Worm (Caenorhabditis elegans) whole organism, late embryonic: ENCODE data around the gene fbxb-108.

Source experiments
- C38D4.7 ChIP-seq: fragments of 200-800 bp; sonication (Bioruptor generic); optimal IDR thresholded peaks from 2 replicates; lab custom pipeline; 2018; ENCODE audit warnings: mild to moderate bottlenecking, missing genetic modification characterization, moderate library complexity, missing compliant biosample characterization
- F13H6.1 ChIP-seq: sonication (generic microtip); optimal IDR thresholded peaks from 2 replicates; lab custom pipeline; 2016; ENCODE audit warnings: missing genetic modification characterization, missing compliant biosample characterization
- T23F11.4 ChIP-seq: fragments of 200-800 bp; sonication (Bioruptor generic); optimal IDR thresholded peaks from 2 replicates; lab custom pipeline; 2018; ENCODE audit warnings: mild to moderate bottlenecking, missing genetic modification characterization, missing compliant biosample characterization
- ceh-14 ChIP-seq: sonication (generic microtip); optimal IDR thresholded peaks from 2 replicates; lab custom pipeline; 2016; ENCODE audit warnings: missing genotype, missing genetic modification characterization, missing compliant biosample characterization
- ceh-18 ChIP-seq: sonication (generic microtip); optimal IDR thresholded peaks from 2 replicates; lab custom pipeline; 2016; ENCODE audit warnings: missing genetic modification characterization, missing compliant biosample characterization
- ceh-19 ChIP-seq: fragments of 200-800 bp; sonication (Bioruptor generic); optimal IDR thresholded peaks from 2 replicates; lab custom pipeline; 2018; ENCODE audit warnings: mild to moderate bottlenecking, missing genetic modification characterization, missing compliant biosample characterization
- ceh-30 ChIP-seq: fragments of 150-350 bp; optimal IDR thresholded peaks from 2 replicates; lab custom pipeline; 2014; ENCODE audit warnings: missing biosample characterization, missing genetic modification characterization
- ceh-45 ChIP-seq: fragments of 200-800 bp; sonication (Bioruptor generic); IDR thresholded peaks from 2 replicates; pipeline ENCODE4 v1.3.6; 2022; ENCODE audit warnings: missing genetic modification reagents, missing genetic modification characterization, missing compliant biosample characterization
- ceh-48 ChIP-seq: sonication (generic microtip); optimal IDR thresholded peaks from 2 replicates; lab custom pipeline; 2016; ENCODE audit warnings: missing genetic modification characterization, inconsistent platforms, missing compliant biosample characterization
- ceh-6 ChIP-seq: fragments of 200-800 bp; sonication (Bioruptor generic); optimal IDR thresholded peaks from 2 replicates; lab custom pipeline; 2018; ENCODE audit warnings: mild to moderate bottlenecking, missing genetic modification characterization, missing compliant biosample characterization
- che-1 ChIP-seq: sonication (generic microtip); optimal IDR thresholded peaks from 2 replicates; lab custom pipeline; 2016; ENCODE audit warnings: mild to moderate bottlenecking, missing genetic modification characterization, missing compliant biosample characterization
- dmd-4 ChIP-seq: sonication (generic microtip); optimal IDR thresholded peaks from 2 replicates; lab custom pipeline; 2016; ENCODE audit warnings: borderline replicate concordance, missing genetic modification characterization, missing compliant biosample characterization
- ets-4 ChIP-seq: sonication (generic microtip); optimal IDR thresholded peaks from 2 replicates; lab custom pipeline; 2016; ENCODE audit warnings: missing genetic modification characterization, missing compliant biosample characterization
- fkh-10 ChIP-seq: fragments of 150-350 bp; optimal IDR thresholded peaks from 2 replicates; lab custom pipeline; 2014; ENCODE audit warnings: missing biosample characterization, missing genetic modification reagents, missing genetic modification characterization
- fkh-6 ChIP-seq: sonication (generic microtip); optimal IDR thresholded peaks from 2 replicates; lab custom pipeline; 2016; ENCODE audit warnings: missing genetic modification characterization, missing compliant biosample characterization
- nfya-1 ChIP-seq: sonication (generic microtip); optimal IDR thresholded peaks from 2 replicates; lab custom pipeline; 2017; ENCODE audit warnings: missing genetic modification characterization, mild to moderate bottlenecking, missing compliant biosample characterization, antibody characterized with exemption, moderate library complexity
- nhr-11 ChIP-seq: fragments of 150-350 bp; optimal IDR thresholded peaks from 2 replicates; lab custom pipeline; 2014; ENCODE audit warnings: missing biosample characterization, missing genetic modification characterization
- npax-4 ChIP-seq: sonication (generic microtip); optimal IDR thresholded peaks from 2 replicates; lab custom pipeline; 2016; ENCODE audit warnings: missing genetic modification characterization, missing compliant biosample characterization
- odd-2 ChIP-seq: sonication (generic microtip); optimal IDR thresholded peaks from 2 replicates; lab custom pipeline; 2017; ENCODE audit warnings: antibody characterized with exemption, mild to moderate bottlenecking, missing genetic modification characterization, missing compliant biosample characterization
- pag-3 ChIP-seq: sonication (generic microtip); optimal IDR thresholded peaks from 2 replicates; lab custom pipeline; 2016; ENCODE audit warnings: missing compliant biosample characterization, missing genetic modification characterization, borderline replicate concordance
- pat-9 ChIP-seq: fragments of 200-800 bp; sonication (Bioruptor generic); optimal IDR thresholded peaks from 2 replicates; lab custom pipeline; 2018; ENCODE audit warnings: mild to moderate bottlenecking, missing genetic modification characterization, moderate library complexity, missing compliant biosample characterization
- pax-1 ChIP-seq: fragments of 150-350 bp; optimal IDR thresholded peaks from 2 replicates; lab custom pipeline; 2014; ENCODE audit warnings: missing biosample characterization, missing genetic modification characterization
- pros-1 ChIP-seq: fragments of 150-350 bp; optimal IDR thresholded peaks from 2 replicates; lab custom pipeline; 2014; ENCODE audit warnings: missing biosample characterization, missing genetic modification reagents, missing genetic modification characterization
- ref-2 ChIP-seq: sonication (generic microtip); optimal IDR thresholded peaks from 2 replicates; lab custom pipeline; 2016; ENCODE audit warnings: missing genetic modification characterization, missing compliant biosample characterization
- sox-2 ChIP-seq: fragments of 200-800 bp; sonication (Bioruptor generic); IDR thresholded peaks from 2 replicates; pipeline ENCODE4 v1.3.6; 2022; ENCODE audit warnings: missing genetic modification reagents, missing genetic modification characterization, missing compliant biosample characterization
- sox-4 ChIP-seq: sonication (generic microtip); optimal IDR thresholded peaks from 2 replicates; lab custom pipeline; 2017; ENCODE audit warnings: mild to moderate bottlenecking, missing genetic modification characterization, inconsistent platforms, missing compliant biosample characterization
- syd-9 ChIP-seq: sonication (generic microtip); optimal IDR thresholded peaks from 2 replicates; lab custom pipeline; 2016; ENCODE audit warnings: mild to moderate bottlenecking, missing genetic modification characterization, moderate library complexity, missing compliant biosample characterization
- tbx-2 ChIP-seq: sonication (generic microtip); optimal IDR thresholded peaks from 2 replicates; lab custom pipeline; 2016; ENCODE audit warnings: missing genetic modification characterization, missing compliant biosample characterization
- tbx-7 ChIP-seq: sonication (generic microtip); optimal IDR thresholded peaks from 2 replicates; lab custom pipeline; 2016; ENCODE audit warnings: missing genotype, missing genetic modification characterization, missing compliant biosample characterization
- unc-3 ChIP-seq, 2 experiments: fragments of 200-800 bp in 1 of 2; sonication (Bioruptor generic) in 1 of 2; sonication (generic microtip) in 1 of 2; conservative IDR thresholded peaks in 1 of 2; optimal IDR thresholded peaks in 1 of 2; 2 replicates each; pipeline versions ENCODE4 v1.3.6 to Lab custom; 2016 to 2022; ENCODE audit warnings: missing compliant biosample characterization in 2 of 2, missing genetic modification characterization in 2 of 2, missing genetic modification reagents in 1 of 2
- unc-86 ChIP-seq: sonication (generic microtip); optimal IDR thresholded peaks from 2 replicates; lab custom pipeline; 2016; ENCODE audit warnings: missing genetic modification characterization, missing compliant biosample characterization
- zip-5 ChIP-seq: sonication (generic microtip); optimal IDR thresholded peaks from 2 replicates; lab custom pipeline; 2016; ENCODE audit warnings: missing genetic modification characterization, missing compliant biosample characterization
- ztf-16 ChIP-seq: sonication (generic microtip); optimal IDR thresholded peaks from 2 replicates; lab custom pipeline; 2017; ENCODE audit warnings: missing genetic modification characterization, missing compliant biosample characterization

fbxb-108 gene

DNA sequence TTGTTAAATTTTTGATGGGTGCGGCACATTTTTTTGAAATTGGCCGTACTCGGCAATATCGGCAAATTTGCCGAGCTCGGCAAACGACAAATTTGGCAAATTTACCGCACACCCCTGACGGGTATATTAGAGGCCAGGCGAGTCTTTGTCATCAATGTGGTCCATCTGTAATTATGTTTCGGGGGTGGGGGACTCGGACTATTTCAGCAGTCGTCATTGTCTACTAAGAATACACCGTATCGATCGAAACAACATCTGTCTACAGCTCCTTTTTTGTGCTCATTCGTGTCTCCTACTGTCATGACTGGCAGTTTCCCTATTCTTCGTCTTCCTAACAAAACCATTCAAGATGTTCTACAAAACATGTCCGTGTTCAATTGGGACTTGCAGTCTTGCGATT, 1.6 kb downstream of the fbxb-108 start, which contains the start of gene F08D12.15:
TSS of gene F08D12.15 (plus strand) at position 301 of the 400 bp plus-strand sequence.
- TF ChIP-seq F13H6.1 (tag; lab: Kevin White, UChicago), result no peak
- TF ChIP-seq ceh-14, result no peak
- no peak for TF ChIP-seq che-1 (tag; lab: Kevin White, UChicago)
- no peak for TF ChIP-seq ceh-19 (GFP tag; lab: Kevin White, UChicago)

DNA sequence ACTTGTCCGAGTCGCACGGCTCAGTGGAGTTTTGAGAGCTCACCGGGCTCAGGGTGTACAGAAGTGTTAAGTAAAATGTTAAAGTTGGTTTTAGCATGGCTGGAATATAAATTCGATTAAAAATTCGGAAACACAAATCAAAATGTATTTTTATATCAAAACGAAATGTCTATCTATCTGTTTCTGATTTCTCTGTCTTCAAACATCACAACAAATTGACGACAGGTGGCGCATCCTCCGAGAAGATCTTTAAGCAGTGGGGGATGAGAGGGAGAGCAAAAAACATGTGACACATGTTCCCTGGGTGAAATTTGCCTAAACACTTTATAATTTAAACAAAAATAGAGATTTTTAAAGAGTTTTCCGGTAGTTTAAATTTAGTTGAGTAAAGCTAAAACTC, 4.3 kb downstream of the fbxb-108 start, which contains the start of gene F08D12.7:
TSS of gene F08D12.7 (minus strand) at position 101 of the 400 bp plus-strand sequence.
- TF ChIP-seq che-1 (tag; lab: Kevin White, UChicago), result no peak
- TF ChIP-seq pag-3 (tag; lab: Kevin White, UChicago), result no peak
- no peak for TF ChIP-seq ztf-16
- TF ChIP-seq dmd-4 (tag; lab: Kevin White, UChicago), result no peak
- TF ChIP-seq unc-86 (tag; lab: Kevin White, UChicago), result no peak
- TF ChIP-seq zip-5, result no peak
- TF ChIP-seq ceh-48, result no peak
- TF ChIP-seq fkh-6 (tag; lab: Kevin White, UChicago), result no peak
- TF ChIP-seq tbx-2 (tag; lab: Kevin White, UChicago), result no peak
- TF ChIP-seq sox-4 (tag; lab: Kevin White, UChicago), result no peak

- TF ChIP-seq C38D4.7 (GFP tag; lab: Kevin White, UChicago) (no peak), odd-2 (no peak), tbx-7 (tag; lab: Kevin White, UChicago) (no peak)
Measured at ce11 chrII:2770788-2771187, 6.0 kb downstream of the fbxb-108 start, which contains the start of gene fbxb-105. Gene fbxb-105, minus strand, starts transcription at chrII:2770888.

DNA sequence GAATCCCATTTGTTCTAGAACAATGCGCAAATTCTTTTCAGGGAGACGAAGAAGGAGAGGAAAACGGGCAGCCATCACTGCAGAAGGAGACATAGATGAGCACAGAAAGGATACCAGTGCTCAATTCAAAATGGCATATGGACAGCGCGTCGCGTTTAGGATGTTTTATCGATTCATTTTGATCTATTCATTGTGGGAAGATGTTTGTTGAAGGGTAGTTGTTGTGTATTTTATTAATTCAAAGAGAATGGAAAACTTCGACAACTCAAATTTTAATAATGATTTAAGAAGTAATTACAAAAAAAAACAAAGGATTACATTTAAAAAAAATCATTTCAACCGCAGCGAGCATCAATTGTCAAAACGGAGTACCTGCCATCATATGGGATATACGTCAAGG, 7.4 kb downstream of the fbxb-108 start, which contains the start of gene sdz-10:
TSS of gene sdz-10 (minus strand) at position 101 of the 400 bp plus-strand sequence.
- TF ChIP-seq ceh-6 (GFP tag; lab: Kevin White, UChicago) (no peak), fkh-10 (GFP tag; lab: Kevin White, UChicago) (no peak), ets-4 (no peak)

ce11 chrII:2773534-2773933, 8.8 kb downstream of the fbxb-108 start, which contains the start of gene sdz-9:
Gene sdz-9, minus strand, starts transcription at chrII:2773634.
- no peak for TF ChIP-seq pros-1
- TF ChIP-seq zip-5, result no peak
- no peak for TF ChIP-seq F13H6.1 (tag; lab: Kevin White, UChicago)
- TF ChIP-seq ceh-14, result no peak
- TF ChIP-seq ceh-30 (tag; lab: Kevin White, UChicago), result no peak
- no peak for TF ChIP-seq syd-9
- no peak for TF ChIP-seq nhr-11 (tag; lab: Kevin White, UChicago)
- no peak for TF ChIP-seq ceh-45 (GFP tag; lab: Robert Waterston, UW)
- no peak for TF ChIP-seq sox-2 (GFP tag; lab: Robert Waterston, UW)
- no peak for TF ChIP-seq ref-2
- no peak for TF ChIP-seq ets-4
- no peak for TF ChIP-seq unc-3 (GFP tag; conservative IDR thresholded peaks at IDR 0.05; lab: Robert Waterston, UW)
- no peak for TF ChIP-seq unc-3 (tag; optimal IDR thresholded peaks at IDR 0.05; lab: Kevin White, UChicago)
- no peak for TF ChIP-seq npax-4
- TF ChIP-seq pax-1 (tag; lab: Kevin White, UChicago), result no peak
- no peak for TF ChIP-seq nfya-1 (tag; lab: Kevin White, UChicago)
- no peak for TF ChIP-seq ceh-18 (tag; lab: Kevin White, UChicago)
- no peak for TF ChIP-seq T23F11.4
- no peak for TF ChIP-seq pag-3 (tag; lab: Kevin White, UChicago)
- TF ChIP-seq pat-9, result no peak
